Worm (Caenorhabditis elegans): Measurements from ENCODE around the gene ZK757.10.

- TF ChIP-seq flt-1 (GFP tag; IDR thresholded peaks at IDR 0.05) (no peak), ztf-29 (GFP tag; IDR thresholded peaks at IDR 0.05) (no peak), cog-1 (tag; optimal IDR thresholded peaks at IDR 0.05) (no peak), klf-2 (GFP tag; conservative IDR thresholded peaks at IDR 0.05) (no peak), tab-1 (GFP tag; IDR thresholded peaks at IDR 0.05) (no peak), med-1 (GFP tag; optimal IDR thresholded peaks at IDR 0.05; ENCODE audit: insufficient read depth) (no peak), ref-1 (GFP tag; conservative IDR thresholded peaks at IDR 0.05) (no peak)
Measured at ce11 chrIII:9912501-9912900, 35.5 kb downstream of the ZK757.10 start.
